Fruit fly (Drosophila melanogaster) whole organism, prepupa: ENCODE data around the gene CG13896.

Source experiments
- CG10669 ChIP-seq: fragments of 200-800 bp; sonication (Bioruptor generic); optimal IDR thresholded peaks from 3 replicates; lab custom pipeline; 2018; ENCODE audit warnings: missing biosample characterization, mild to moderate bottlenecking, missing genetic modification characterization, moderate library complexity
- CG11294 ChIP-seq: fragments of 200-800 bp; sonication (Bioruptor generic); IDR thresholded peaks from 2 replicates; pipeline ENCODE4 v1.3.6; 2022; ENCODE audit warnings: missing biosample characterization, missing genetic modification characterization
- CG11762 ChIP-seq: fragments of 200-800 bp; sonication (Bioruptor generic); optimal IDR thresholded peaks from 3 replicates; lab custom pipeline; 2016; ENCODE audit warnings: missing biosample characterization, missing genetic modification characterization; ENCODE audit not compliant: insufficient read depth
- CG11902 ChIP-seq: fragments of 200-800 bp; sonication (Bioruptor generic); optimal IDR thresholded peaks from 3 replicates; lab custom pipeline; 2016; ENCODE audit warnings: missing biosample characterization, missing genetic modification characterization
- CG15336 ChIP-seq: fragments of 200-800 bp; sonication (Bioruptor generic); IDR thresholded peaks from 2 replicates; pipeline ENCODE4 v1.3.6; 2022; ENCODE audit warnings: missing biosample characterization, missing genetic modification characterization
- CG1621 ChIP-seq: fragments of 200-800 bp; sonication (Bioruptor generic); optimal IDR thresholded peaks from 3 replicates; lab custom pipeline; 2018; ENCODE audit warnings: missing biosample characterization, mild to moderate bottlenecking, missing genetic modification characterization
- CG16779 ChIP-seq: fragments of 200-800 bp; sonication (Bioruptor generic); optimal IDR thresholded peaks from 3 replicates; lab custom pipeline; 2017; ENCODE audit warnings: missing biosample characterization, mild to moderate bottlenecking, missing genetic modification characterization
- CG3032 ChIP-seq: fragments of 200-800 bp; optimal IDR thresholded peaks from 2 replicates; lab custom pipeline; 2019; ENCODE audit warnings: missing biosample characterization, mild to moderate bottlenecking, missing genetic modification characterization, moderate library complexity
- CG31627 ChIP-seq: fragments of 200-800 bp; sonication (Bioruptor generic); optimal IDR thresholded peaks from 3 replicates; lab custom pipeline; 2016; ENCODE audit warnings: missing biosample characterization, missing genetic modification characterization
- CG3919 ChIP-seq: fragments of 200-800 bp; sonication (Bioruptor generic); optimal IDR thresholded peaks from 3 replicates; lab custom pipeline; 2016; ENCODE audit warnings: missing biosample characterization, missing genetic modification characterization
- CG4318 ChIP-seq: fragments of 200-800 bp; sonication (Bioruptor generic); optimal IDR thresholded peaks from 3 replicates; lab custom pipeline; 2017; ENCODE audit warnings: missing biosample characterization, mild to moderate bottlenecking, missing genetic modification characterization
- CG6163 ChIP-seq: fragments of 200-800 bp; sonication (Bioruptor generic); IDR thresholded peaks from 3 replicates; pipeline ENCODE4 v1.3.6; 2022; ENCODE audit warnings: missing biosample characterization, missing genetic modification characterization
- CG6808 ChIP-seq: fragments of 200-800 bp; sonication (Bioruptor generic); optimal IDR thresholded peaks from 3 replicates; lab custom pipeline; 2017; ENCODE audit warnings: missing biosample characterization, missing genetic modification characterization, mild to moderate bottlenecking, moderate library complexity, missing genetic modification reagents
- CG7368 ChIP-seq: fragments of 200-800 bp; sonication (Bioruptor generic); optimal IDR thresholded peaks from 3 replicates; lab custom pipeline; 2016; ENCODE audit warnings: missing biosample characterization, missing genetic modification characterization
- CG8319 ChIP-seq: fragments of 200-800 bp; sonication (Bioruptor generic); optimal IDR thresholded peaks from 3 replicates; lab custom pipeline; 2016; ENCODE audit warnings: missing biosample characterization, missing genetic modification characterization
- CG8632 ChIP-seq: fragments of 200-800 bp; sonication (Bioruptor generic); optimal IDR thresholded peaks from 3 replicates; lab custom pipeline; 2016; ENCODE audit warnings: missing biosample characterization, missing genetic modification characterization
- Eip75B ChIP-seq: fragments of 200-800 bp; sonication (Bioruptor generic); optimal IDR thresholded peaks from 3 replicates; lab custom pipeline; 2016; ENCODE audit warnings: missing biosample characterization, missing genetic modification characterization
- Eip78C ChIP-seq: fragments of 200-800 bp; sonication (Bioruptor generic); peaks from one replicate; lab custom pipeline; 2016; ENCODE audit warnings: missing biosample characterization, missing genetic modification characterization
- Eip93F ChIP-seq: fragments of 200-800 bp; sonication (Bioruptor generic); optimal IDR thresholded peaks from 2 replicates; lab custom pipeline; 2016; ENCODE audit warnings: missing biosample characterization, mild to moderate bottlenecking, missing genetic modification characterization
- Ets21C ChIP-seq: fragments of 200-800 bp; sonication (Bioruptor generic); optimal IDR thresholded peaks from 3 replicates; lab custom pipeline; 2016; ENCODE audit warnings: missing biosample characterization, missing genetic modification characterization
- Ets96B ChIP-seq: fragments of 200-800 bp; optimal IDR thresholded peaks from 2 replicates; lab custom pipeline; 2019; ENCODE audit warnings: missing biosample characterization, mild to moderate bottlenecking, missing genetic modification characterization, moderate library complexity
- Gug ChIP-seq: fragments of 200-800 bp; sonication (Bioruptor generic); IDR thresholded peaks from 2 replicates; pipeline ENCODE4 v1.3.6; 2022; ENCODE audit warnings: missing biosample characterization, missing genetic modification characterization
- Hr38 ChIP-seq: sonication (Bioruptor generic); optimal IDR thresholded peaks from 2 replicates; lab custom pipeline; 2016; ENCODE audit warnings: missing biosample characterization, missing genetic modification characterization
- Met ChIP-seq: fragments of 200-800 bp; sonication (Bioruptor generic); optimal IDR thresholded peaks from 3 replicates; lab custom pipeline; 2016; ENCODE audit warnings: missing biosample characterization, missing genetic modification characterization
- OdsH ChIP-seq: fragments of 200-800 bp; sonication (Bioruptor generic); optimal IDR thresholded peaks from 3 replicates; lab custom pipeline; 2016; ENCODE audit warnings: missing biosample characterization, missing genetic modification characterization
- Smox ChIP-seq: fragments of 200-800 bp; sonication (Bioruptor generic); optimal IDR thresholded peaks from 3 replicates; lab custom pipeline; 2016; ENCODE audit warnings: missing biosample characterization, missing genetic modification characterization
- Sox14 ChIP-seq: fragments of 200-800 bp; sonication (Bioruptor generic); optimal IDR thresholded peaks from 3 replicates; lab custom pipeline; 2016; ENCODE audit warnings: missing biosample characterization, missing genetic modification characterization
- Sox15 ChIP-seq: fragments of 200-800 bp; sonication (Bioruptor generic); optimal IDR thresholded peaks from 3 replicates; lab custom pipeline; 2016; ENCODE audit warnings: missing biosample characterization, missing genetic modification characterization
- fd59A ChIP-seq: fragments of 200-800 bp; sonication (Bioruptor generic); optimal IDR thresholded peaks from 2 replicates; lab custom pipeline; 2017; ENCODE audit warnings: missing biosample characterization, mild to moderate bottlenecking, missing genetic modification characterization, missing genetic modification reagents
- fd85E ChIP-seq: fragments of 200-800 bp; sonication (Bioruptor generic); optimal IDR thresholded peaks from 3 replicates; lab custom pipeline; 2016; ENCODE audit warnings: missing biosample characterization, missing genetic modification characterization
- fkh ChIP-seq: fragments of 200-800 bp; sonication (Bioruptor generic); optimal IDR thresholded peaks from 3 replicates; lab custom pipeline; 2017; ENCODE audit warnings: missing biosample characterization, mild to moderate bottlenecking, missing genetic modification characterization, moderate library complexity
- lz ChIP-seq: fragments of 200-800 bp; sonication (Bioruptor generic); optimal IDR thresholded peaks from 3 replicates; lab custom pipeline; 2016; ENCODE audit warnings: missing biosample characterization, missing genetic modification characterization
- net ChIP-seq: fragments of 200-800 bp; sonication (Bioruptor generic); optimal IDR thresholded peaks from 3 replicates; lab custom pipeline; 2016; ENCODE audit warnings: missing biosample characterization, missing genetic modification characterization
- pdm3 ChIP-seq: fragments of 200-800 bp; sonication (Bioruptor generic); optimal IDR thresholded peaks from 3 replicates; lab custom pipeline; 2016; ENCODE audit warnings: missing biosample characterization, missing genetic modification characterization
- spab ChIP-seq: fragments of 200-800 bp; sonication (Bioruptor generic); optimal IDR thresholded peaks from 2 replicates; lab custom pipeline; 2017; ENCODE audit warnings: missing biosample characterization, mild to moderate bottlenecking, missing genetic modification characterization, missing genetic modification reagents
- ss ChIP-seq, 2 experiments: fragments of 200-800 bp; sonication (Bioruptor generic); optimal IDR thresholded peaks; 2 replicates in 1 of 2; 3 replicates in 1 of 2; lab custom pipeline; 2017 to 2018; ENCODE audit warnings: mild to moderate bottlenecking in 2 of 2, missing biosample characterization in 2 of 2, missing genetic modification characterization in 2 of 2, moderate library complexity in 1 of 2
- svp ChIP-seq: fragments of 200-800 bp; sonication (Bioruptor generic); peaks from one replicate; lab custom pipeline; 2016; ENCODE audit warnings: missing biosample characterization, missing genetic modification characterization
- topi ChIP-seq: fragments of 200-800 bp; sonication (Bioruptor generic); optimal IDR thresholded peaks from 3 replicates; lab custom pipeline; 2016; ENCODE audit warnings: missing biosample characterization, missing genetic modification characterization

Gene CG13896

dm6 chr3L:733845-734697 lies 22.4 kb upstream of the CG13896 start (continued):
- TF ChIP-seq OdsH (GFP tag; lab: Kevin White, UChicago), result peak; percentile 76
- peak; percentile 35 for TF ChIP-seq CG1621 (tag; lab: Kevin White, UChicago)
- peak; percentile 55 for TF ChIP-seq CG7368
- peak; percentile 36 to 72 for TF ChIP-seq ss (GFP tag; optimal IDR thresholded peaks at IDR 0.05; lab: Kevin White, UChicago)
- TF ChIP-seq Ets96B, result peak; percentile 74
- TF ChIP-seq Smox (GFP tag; lab: Kevin White, UChicago), result no peak
- peak; percentile 72 for TF ChIP-seq pdm3 (GFP tag; lab: Kevin White, UChicago)
- no peak for TF ChIP-seq Met (GFP tag; lab: Kevin White, UChicago)
- peak; percentile 74 for TF ChIP-seq CG8632 (GFP tag; lab: Kevin White, UChicago)
- peak; percentile 88 for TF ChIP-seq fd59A
- TF ChIP-seq fd85E (GFP tag; lab: Kevin White, UChicago), result no peak
- peak; percentile 72 for TF ChIP-seq CG3919
- TF ChIP-seq CG10669, result peak; percentile 68
- TF ChIP-seq Ets21C (GFP tag; lab: Kevin White, UChicago), result no peak
- TF ChIP-seq lz, result no peak
- no peak for TF ChIP-seq Eip93F (GFP tag; lab: Kevin White, UChicago)
- peak; percentile 76 for TF ChIP-seq CG16779 (tag; lab: Kevin White, UChicago)
- TF ChIP-seq fkh (GFP tag; lab: Kevin White, UChicago), result peak; percentile 11
- TF ChIP-seq CG31627, result no peak
- TF ChIP-seq CG11294 (GFP tag; lab: Robert Waterston, UW), result peak; percentile 8; the same call in 1 of the 2 replicates
- peak; percentile 86 for TF ChIP-seq Eip78C (GFP tag; lab: Kevin White, UChicago)
- peak; percentile 68 for TF ChIP-seq CG4318 (GFP tag; lab: Kevin White, UChicago)
- peak; percentile 13; the same call in 1 of the 2 replicates for TF ChIP-seq Gug (GFP tag; lab: Robert Waterston, UW)
- TF ChIP-seq Hr38 (GFP tag; lab: Kevin White, UChicago), result no peak
- TF ChIP-seq Sox15 (GFP tag; lab: Kevin White, UChicago), result peak; percentile 56
- TF ChIP-seq CG11902 (GFP tag; lab: Kevin White, UChicago), result no peak
- TF ChIP-seq CG11762 (GFP tag; lab: Kevin White, UChicago), result peak; percentile 55
- peak; percentile 40 for TF ChIP-seq CG8319 (GFP tag; lab: Kevin White, UChicago)
- TF ChIP-seq CG6808, result peak; percentile 83
- TF ChIP-seq CG15336 (GFP tag; lab: Robert Waterston, UW), result peak; percentile 73
- TF ChIP-seq net, result peak; percentile 71
- no peak for TF ChIP-seq topi
- TF ChIP-seq Sox14, result peak; percentile 18
- TF ChIP-seq CG3032 (tag; lab: Kevin White, UChicago), result peak; percentile 84
- TF ChIP-seq Eip75B (GFP tag; lab: Kevin White, UChicago), result peak; percentile 79
- TF ChIP-seq spab (GFP tag; lab: Kevin White, UChicago), result peak; percentile 81

- TF ChIP-seq CG6163 (no peak), svp (GFP tag; lab: Kevin White, UChicago) (peak; percentile 1)
Measured at dm6 chr3L:733174-733829, 21.7 kb upstream of the CG13896 start.
